Worm (Caenorhabditis elegans) whole organism, young adult: ENCODE data around the gene T28A8.6.

ENCODE experiments used
- ztf-22 ChIP-seq: fragments of 200-800 bp; sonication (Bioruptor generic); optimal IDR thresholded peaks from 2 replicates; lab custom pipeline; 2018; ENCODE audit warnings: mild to moderate bottlenecking, missing genetic modification characterization, moderate library complexity, missing compliant biosample characterization
- ztf-3 ChIP-seq: fragments of 200-800 bp; sonication (Bioruptor generic); optimal IDR thresholded peaks from 2 replicates; lab custom pipeline; 2018; ENCODE audit warnings: mild to moderate bottlenecking, missing genetic modification characterization, missing compliant biosample characterization

- TF ChIP-seq ztf-3 (no peak), ztf-22 (GFP tag; lab: Kevin White, UChicago) (no peak)
Measured at ce11 chrIII:13514470-13514869, 15.5 kb downstream of the T28A8.6 start, which contains the start of gene mlh-1.
